Fruit fly (Drosophila melanogaster): ENCODE measurements around the gene CG12213.
"Not testable (repeated sequence)": the region's sequence is repeated elsewhere in the genome, so short reads cannot be mapped to it uniquely, and the experiment has no call there.

CG12213 gene

DNA sequence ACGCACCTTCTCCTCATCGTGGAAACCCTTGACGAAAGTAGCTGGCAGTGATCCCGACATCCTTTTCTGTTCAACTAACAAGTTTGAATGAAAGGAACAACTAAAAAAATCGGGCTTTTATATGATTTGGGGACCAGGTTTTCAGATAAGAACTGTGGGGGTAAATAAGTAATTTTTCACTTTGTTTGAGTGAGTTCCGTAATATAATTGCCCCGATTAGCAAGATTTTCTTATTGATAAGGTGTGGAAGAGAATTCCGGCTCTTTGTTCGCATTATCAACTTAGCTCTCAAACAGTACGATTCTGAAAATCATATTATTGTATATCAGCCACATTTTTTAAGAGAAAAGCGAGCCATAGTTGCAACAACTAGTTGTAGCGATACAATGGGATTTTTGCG, 14.5 kb upstream of the CG12213 start, which contains the start of gene CG12224:
Gene CG12224, minus strand, starts transcription at position 101 of the 400 bp plus-strand sequence.
- TF ChIP-seq CG17801 (GFP tag; optimal IDR thresholded peaks at IDR 0.05; ENCODE audit: partially characterized antibody), result no peak

DNA sequence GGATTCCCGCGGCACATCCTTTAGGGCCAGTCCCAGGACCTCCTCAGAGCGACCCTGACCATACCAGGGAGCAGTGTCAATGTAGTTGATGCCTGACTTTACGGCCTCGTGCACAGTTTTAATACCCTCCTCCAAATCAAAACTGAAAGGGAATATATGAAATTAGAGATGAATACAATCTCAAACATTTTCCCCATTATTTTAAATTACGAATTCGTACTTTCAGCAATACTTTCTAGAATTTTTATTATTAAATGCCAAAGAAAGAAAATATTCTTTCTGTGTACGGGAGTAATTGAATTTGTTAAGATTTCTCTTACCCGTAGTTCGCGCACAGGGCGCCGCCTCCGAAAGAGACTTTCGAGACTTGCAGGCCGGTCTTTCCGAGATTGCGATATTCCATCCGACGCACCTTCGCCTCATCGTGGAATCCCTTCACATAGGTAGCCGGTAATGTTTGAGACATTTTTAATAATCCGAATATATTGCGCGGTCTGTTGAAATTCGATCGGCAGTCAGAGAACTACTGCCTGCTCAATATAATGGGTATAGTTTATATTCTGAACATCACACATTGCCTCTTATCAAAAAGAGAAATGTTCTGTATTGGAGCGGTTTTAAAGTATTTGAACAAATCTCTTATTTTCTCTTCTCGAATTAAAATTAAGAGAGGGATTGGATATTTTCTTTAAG, 12.5 kb upstream of the CG12213 start, which contains the start of gene CG18547:
Gene CG18547, minus strand, starts transcription at position 512 of the 693 bp plus-strand sequence.
- peak; percentile 11 for TF ChIP-seq CG17801 (GFP tag; optimal IDR thresholded peaks at IDR 0.05; ENCODE audit: partially characterized antibody)

DNA sequence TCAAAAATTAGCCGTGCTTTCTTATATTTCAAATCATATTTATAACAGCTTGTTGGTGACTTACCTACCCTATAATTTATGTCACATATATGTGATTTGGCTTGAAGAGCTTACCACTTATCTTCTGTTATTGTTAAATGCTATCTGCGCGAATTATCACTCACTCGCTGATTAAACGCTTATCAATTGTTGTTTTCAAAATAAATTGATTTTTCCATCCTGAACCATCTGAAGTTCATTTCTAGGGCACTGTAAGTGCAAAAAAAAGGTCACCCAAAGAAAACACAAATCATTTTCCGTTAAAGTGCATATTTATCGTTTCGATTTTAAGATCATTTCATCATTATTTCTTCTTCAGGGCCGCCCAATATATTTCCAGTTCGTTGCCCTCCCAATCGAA, 10.8 kb upstream of the CG12213 start:
- TF ChIP-seq CG17801 (GFP tag; optimal IDR thresholded peaks at IDR 0.05; ENCODE audit: partially characterized antibody), result no peak

DNA sequence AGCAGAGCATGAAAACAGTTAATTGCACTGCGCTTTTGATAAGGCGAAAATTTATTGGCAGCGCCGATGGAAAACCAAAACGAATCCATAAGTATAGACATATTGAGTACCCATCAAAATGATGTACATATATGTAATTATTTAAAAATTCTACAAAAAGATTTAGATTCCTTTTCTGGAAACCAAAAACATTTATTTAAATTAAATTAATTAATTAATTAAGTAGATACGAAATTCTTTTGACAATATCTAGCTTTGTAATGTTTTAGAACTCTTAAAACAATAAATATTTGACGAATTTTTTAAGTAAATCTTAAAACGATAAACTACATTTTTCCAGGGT, 9.8 kb upstream of the CG12213 start:
- no peak for TF ChIP-seq CG17801 (GFP tag; optimal IDR thresholded peaks at IDR 0.05; ENCODE audit: partially characterized antibody)

DNA sequence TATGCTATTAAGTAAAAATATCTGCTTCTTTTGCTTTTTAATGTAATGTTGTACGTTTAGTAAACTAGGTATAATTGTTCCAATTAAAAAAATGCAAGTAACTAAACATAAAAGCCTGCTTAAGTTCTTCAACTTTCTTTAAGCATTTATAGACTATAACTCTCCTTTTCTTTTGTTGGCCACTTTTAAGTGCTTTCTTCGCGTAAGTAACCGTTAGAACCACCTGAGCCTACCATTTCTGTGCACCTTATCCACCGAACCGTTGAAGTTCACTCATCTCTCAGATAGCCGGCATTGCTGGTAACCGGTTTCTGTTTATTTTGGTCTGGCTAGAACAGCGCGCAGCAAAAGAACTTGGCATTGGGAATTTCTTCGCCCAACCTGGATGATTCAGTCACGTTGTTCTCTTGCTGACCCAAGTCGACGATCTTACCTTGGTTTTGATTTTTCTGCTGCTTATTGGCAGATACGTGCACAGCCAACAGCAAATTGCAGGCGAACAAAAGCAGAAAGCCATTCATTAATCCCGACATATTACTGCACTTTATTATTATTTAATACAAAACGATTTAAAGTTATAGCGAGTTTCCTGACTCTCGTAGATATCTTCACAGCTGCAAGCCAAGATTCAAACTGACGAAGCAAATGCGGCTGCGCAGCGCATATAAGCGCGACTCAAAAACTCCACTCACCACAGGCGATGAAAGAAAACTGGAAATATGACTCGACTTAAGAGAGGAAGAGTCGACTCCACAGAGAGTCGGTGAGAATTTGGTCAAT, 9.3 kb upstream of the CG12213 start, which contains the start of gene CG10005:
Gene CG10005, minus strand, starts transcription at position 642 of the 780 bp plus-strand sequence.
- no peak for TF ChIP-seq CG17801 (GFP tag; optimal IDR thresholded peaks at IDR 0.05; ENCODE audit: partially characterized antibody)

DNA sequence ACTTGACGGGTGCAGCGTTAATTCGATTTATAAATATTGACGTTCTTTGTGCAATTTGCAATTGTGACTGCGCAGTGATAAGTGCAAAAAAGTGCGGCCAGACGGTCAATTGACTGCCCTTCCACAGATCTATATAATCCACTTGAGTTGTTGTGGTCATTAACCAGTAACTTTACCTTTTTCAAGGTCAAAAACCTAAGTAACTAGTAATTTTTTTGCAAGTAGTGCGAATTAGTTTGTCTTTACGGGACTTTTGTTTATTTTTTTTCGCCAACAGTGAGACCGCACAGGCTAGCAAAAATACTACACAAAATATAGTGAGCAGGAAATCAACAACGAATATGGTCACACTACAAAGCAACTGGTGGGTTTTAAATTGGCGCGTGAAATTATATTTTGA, 7.1 kb upstream of the CG12213 start, which contains the start of gene Tango9:
Gene Tango9, minus strand, starts transcription at position 280 of the 400 bp plus-strand sequence.
- peak; percentile 39 for TF ChIP-seq CG17801 (GFP tag; optimal IDR thresholded peaks at IDR 0.05; ENCODE audit: partially characterized antibody)

DNA sequence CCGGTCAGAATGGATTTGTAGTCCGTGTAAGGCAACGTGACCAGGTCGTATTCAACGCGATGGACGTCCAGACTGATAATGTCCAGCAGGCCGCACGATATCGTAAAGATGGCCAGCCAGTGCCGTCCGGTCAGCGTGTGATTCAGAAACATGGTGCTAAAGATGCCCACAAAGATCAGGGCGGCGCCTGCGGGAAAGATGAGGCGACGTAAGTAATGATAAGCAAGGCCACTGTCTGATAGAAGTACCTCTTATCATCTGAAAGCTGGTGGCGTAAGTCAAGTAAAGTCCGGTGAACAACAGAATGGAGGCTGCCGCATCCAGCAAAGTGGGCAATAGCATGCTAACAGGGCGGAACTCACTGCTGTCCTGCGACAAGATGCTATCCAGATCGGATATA, 6.3 kb upstream of the CG12213 start:
- TF ChIP-seq CG17801 (GFP tag; optimal IDR thresholded peaks at IDR 0.05; ENCODE audit: partially characterized antibody), result no peak

DNA sequence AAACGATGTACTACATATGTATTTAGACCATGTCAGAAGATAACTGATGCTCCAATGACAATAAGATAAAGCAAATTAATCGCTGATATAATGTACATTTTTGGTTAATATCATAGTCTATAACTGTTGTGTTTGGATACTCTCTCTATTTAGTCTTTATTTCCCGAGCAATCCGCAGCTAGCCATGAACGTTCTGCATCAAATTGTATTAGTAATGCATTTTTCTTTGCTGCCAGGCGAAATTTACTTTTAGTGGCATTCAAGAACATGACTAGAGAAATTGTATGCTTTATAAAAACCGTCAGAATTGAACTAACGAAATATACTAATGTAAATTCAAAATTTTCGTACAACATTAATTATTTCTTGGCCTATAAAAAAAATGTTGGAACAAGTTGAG, 3.9 kb upstream of the CG12213 start, which contains the start of gene GC2:
Gene GC2, plus strand, starts transcription at position 301 of the 400 bp plus-strand sequence.
- TF ChIP-seq CG17801 (GFP tag; optimal IDR thresholded peaks at IDR 0.05; ENCODE audit: partially characterized antibody), result no peak

DNA sequence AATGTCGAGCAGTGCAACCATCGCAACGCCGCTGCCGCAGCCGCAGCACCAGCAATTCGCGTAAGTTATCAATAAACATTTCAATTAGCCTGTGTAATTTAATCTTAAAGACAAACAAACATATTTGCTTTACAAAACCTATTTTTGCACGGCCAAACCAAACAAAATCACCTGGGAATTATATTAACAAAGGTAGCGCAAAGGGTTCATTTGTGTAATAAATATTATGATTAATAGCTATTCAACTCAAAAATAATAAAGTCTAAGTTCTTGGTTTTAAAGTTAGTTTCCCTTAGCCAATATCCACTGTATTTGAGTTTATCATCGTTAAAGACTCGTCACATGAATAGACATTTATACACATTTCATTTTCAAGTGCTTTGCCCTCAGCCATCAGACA, 1.7 kb upstream of the CG12213 start:
- TF ChIP-seq CG17801 (GFP tag; optimal IDR thresholded peaks at IDR 0.05; ENCODE audit: partially characterized antibody), result no peak

DNA sequence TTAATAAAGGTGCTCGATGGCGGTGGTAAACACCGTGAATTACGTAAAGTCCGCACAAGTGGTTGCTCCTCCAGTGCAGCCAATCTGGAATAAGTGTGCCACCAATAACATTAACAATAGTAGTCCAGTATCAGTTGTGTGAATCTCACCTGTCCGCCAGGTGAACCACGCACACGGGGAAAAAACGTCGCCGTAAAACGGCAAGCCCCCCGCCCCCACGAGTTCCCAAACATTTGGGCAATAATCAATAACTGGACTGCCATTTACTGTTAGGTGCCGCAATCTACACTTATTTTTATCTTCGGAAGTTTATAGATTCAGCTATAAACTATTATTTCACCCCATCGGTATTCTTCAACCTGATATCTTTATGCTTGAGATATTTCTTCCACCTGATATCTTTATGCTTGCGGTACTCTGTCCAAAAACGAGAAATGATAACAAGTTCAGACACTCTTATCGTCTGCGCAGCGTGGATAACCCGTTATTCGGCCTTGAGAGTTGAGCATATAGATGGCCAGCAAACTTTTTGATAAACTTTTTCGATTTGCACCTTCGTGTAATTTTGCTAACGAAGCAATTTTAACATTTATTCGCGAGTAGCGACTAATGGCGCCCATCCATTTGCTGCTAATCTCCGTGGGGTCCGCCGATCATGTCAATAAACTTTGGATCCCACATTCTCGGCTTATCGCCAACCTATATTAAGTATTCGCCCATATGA, 701 bp upstream of the CG12213 start:
- TF ChIP-seq CG17801 (GFP tag; optimal IDR thresholded peaks at IDR 0.05; ENCODE audit: partially characterized antibody), result no peak

DNA sequence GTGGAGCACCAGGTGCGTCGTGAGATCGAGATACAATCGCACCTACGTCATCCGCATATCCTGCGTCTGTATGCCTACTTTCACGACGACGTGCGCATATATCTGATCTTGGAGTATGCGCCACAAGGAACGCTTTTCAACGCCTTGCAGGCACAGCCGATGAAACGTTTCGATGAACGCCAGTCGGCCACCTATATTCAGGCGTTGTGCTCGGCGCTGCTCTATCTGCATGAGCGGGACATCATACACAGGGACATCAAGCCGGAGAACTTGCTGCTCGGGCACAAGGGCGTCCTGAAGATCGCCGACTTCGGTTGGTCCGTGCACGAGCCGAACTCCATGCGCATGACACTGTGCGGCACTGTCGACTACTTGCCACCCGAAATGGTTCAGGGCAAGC, 3.5 kb downstream of the CG12213 start:
- TF ChIP-seq CG17801 (GFP tag; optimal IDR thresholded peaks at IDR 0.05; ENCODE audit: partially characterized antibody), result no peak

DNA sequence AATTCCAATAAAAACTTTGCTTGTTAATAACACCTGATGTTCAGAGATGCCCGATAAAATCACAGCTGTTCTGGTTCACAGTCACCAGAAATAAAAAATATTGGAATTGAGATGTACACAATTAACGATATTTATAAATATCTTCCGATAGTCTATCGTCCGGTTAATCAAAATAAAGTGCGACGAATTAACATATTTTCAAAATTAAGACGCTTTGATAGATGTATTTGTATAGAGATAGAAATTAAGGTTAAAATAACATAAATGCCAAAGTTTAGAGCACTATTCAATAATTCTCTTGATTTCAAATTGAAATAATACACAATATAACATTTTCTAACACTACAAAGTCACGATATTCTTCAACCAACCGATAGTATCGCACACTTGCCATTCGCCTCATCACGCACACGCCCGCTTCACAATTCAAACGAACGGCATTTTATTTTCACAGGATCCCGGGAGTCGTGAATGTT, 4.7 kb downstream of the CG12213 start, which contains the start of the genes CG3281 and aurA:
Gene CG3281, minus strand, starts transcription at position 67 of the 476 bp plus-strand sequence.
Gene aurA, plus strand, starts transcription at position 386 of the 476 bp plus-strand sequence.
- TF ChIP-seq CG17801 (GFP tag; optimal IDR thresholded peaks at IDR 0.05; ENCODE audit: partially characterized antibody), result peak; percentile 77

DNA sequence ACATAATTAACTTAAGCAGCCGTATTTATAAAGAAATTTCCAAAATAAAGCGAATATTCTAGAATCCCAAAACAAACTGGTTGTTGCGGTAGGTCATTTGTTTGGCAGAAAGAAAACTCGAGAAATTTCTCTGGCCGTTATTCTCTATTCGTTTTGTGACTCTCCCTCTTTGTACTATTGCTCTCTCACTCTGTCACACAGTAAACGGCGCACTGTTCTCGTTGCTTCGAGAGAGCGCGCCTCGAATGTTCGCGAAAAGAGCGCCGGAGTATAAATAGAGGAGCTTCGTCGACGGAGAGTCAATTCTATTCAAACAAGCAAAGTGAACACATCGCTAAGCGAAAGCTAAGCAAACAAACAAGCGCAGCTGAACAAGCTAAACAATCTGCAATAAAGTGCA, 9.3 kb downstream of the CG12213 start, which contains the start of gene Hsp70Ab:
Gene Hsp70Ab, plus strand, starts transcription at position 301 of the 400 bp plus-strand sequence.
- not testable (repeated sequence) for TF ChIP-seq CG17801 (GFP tag; optimal IDR thresholded peaks at IDR 0.05; ENCODE audit: partially characterized antibody)

DNA sequence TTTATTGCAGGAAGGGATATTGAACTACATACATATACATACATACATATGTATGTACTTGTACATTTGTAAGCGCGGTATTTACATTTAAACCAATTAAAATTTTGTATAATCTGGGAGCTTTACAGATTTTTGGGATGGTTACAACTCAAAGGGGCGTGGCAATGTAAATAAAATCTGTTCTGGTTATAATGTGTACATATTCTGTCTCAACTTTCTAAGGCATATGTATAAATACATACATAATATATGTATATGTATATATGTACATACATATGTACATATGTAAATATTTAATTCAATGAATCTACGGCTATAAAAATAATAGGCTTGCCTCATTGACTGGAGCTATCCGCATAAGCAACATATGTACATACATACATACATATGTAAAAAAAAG, 10.1 kb downstream of the CG12213 start:
- TF ChIP-seq CG17801 (GFP tag; optimal IDR thresholded peaks at IDR 0.05; ENCODE audit: partially characterized antibody), result no peak

DNA sequence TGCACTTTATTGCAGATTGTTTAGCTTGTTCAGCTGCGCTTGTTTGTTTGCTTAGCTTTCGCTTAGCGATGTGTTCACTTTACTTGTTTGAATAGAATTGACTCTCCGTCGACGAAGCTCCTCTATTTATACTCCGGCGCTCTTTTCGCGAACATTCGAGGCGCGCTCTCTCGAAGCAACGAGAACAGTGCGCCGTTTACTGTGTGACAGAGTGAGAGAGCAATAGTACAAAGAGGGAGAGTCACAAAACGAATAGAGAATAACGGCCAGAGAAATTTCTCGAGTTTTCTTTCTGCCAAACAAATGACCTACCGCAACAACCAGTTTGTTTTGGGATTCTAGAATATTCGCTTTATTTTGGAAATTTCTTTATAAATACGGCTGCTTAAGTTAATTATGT, 11.0 kb downstream of the CG12213 start, which contains the start of gene Hsp70Aa:
Gene Hsp70Aa, minus strand, starts transcription at position 101 of the 400 bp plus-strand sequence.
- TF ChIP-seq CG17801 (GFP tag; optimal IDR thresholded peaks at IDR 0.05; ENCODE audit: partially characterized antibody), result not testable (repeated sequence)

Measured in ovary, adult (tissue).